Fruit fly (Drosophila melanogaster) whole organism, wandering third instar larva: ENCODE data around the gene MAGE.

Source experiments
- br ChIP-seq: fragments of 200-800 bp; sonication (Bioruptor generic); optimal IDR thresholded peaks from 2 replicates; lab custom pipeline; 2016; ENCODE audit warnings: missing biosample characterization, missing genetic modification characterization
- pan ChIP-seq: fragments of >200 bp; optimal IDR thresholded peaks from 2 replicates; lab custom pipeline; 2017

- no peak for TF ChIP-seq br (GFP tag; lab: Kevin White, UChicago)
- no peak for TF ChIP-seq pan (lab: Kevin White, UChicago)
Observed at dm6 chr3R:7171384-7172099, 16.6 kb upstream of the MAGE start.
